Fruit fly (Drosophila melanogaster): ENCODE measurements around the gene tna.

The tna gene

dm6 chr3L:10870087-10870486 lies 34.8 kb downstream of the tna start:
- TF ChIP-seq h (optimal IDR thresholded peaks at IDR 0.05) (no peak), Sin3A (optimal IDR thresholded peaks at IDR 0.05) (no peak), Myc (optimal IDR thresholded peaks at IDR 0.05) (no peak), ttk (optimal IDR thresholded peaks at IDR 0.05) (no peak), psq (optimal IDR thresholded peaks at IDR 0.05) (no peak), insv (optimal IDR thresholded peaks at IDR 0.05) (no peak)

dm6 chr3L:10871534-10871933 lies 36.2 kb downstream of the tna start:
- TF ChIP-seq h (optimal IDR thresholded peaks at IDR 0.05): no peak
- TF ChIP-seq Sin3A (optimal IDR thresholded peaks at IDR 0.05): no peak
- no peak for TF ChIP-seq ttk (optimal IDR thresholded peaks at IDR 0.05)
- TF ChIP-seq psq (optimal IDR thresholded peaks at IDR 0.05): no peak
- TF ChIP-seq insv (optimal IDR thresholded peaks at IDR 0.05): no peak
- no peak for TF ChIP-seq Myc (optimal IDR thresholded peaks at IDR 0.05)

dm6 chr3L:10876036-10876435 lies 40.7 kb downstream of the tna start:
- TF ChIP-seq psq (optimal IDR thresholded peaks at IDR 0.05) (no peak), insv (optimal IDR thresholded peaks at IDR 0.05) (no peak), Myc (optimal IDR thresholded peaks at IDR 0.05) (no peak), h (optimal IDR thresholded peaks at IDR 0.05) (no peak), ttk (optimal IDR thresholded peaks at IDR 0.05) (no peak), Sin3A (optimal IDR thresholded peaks at IDR 0.05) (no peak)

- TF ChIP-seq Sin3A (optimal IDR thresholded peaks at IDR 0.05): no peak
- TF ChIP-seq psq (optimal IDR thresholded peaks at IDR 0.05): no peak
- no peak for TF ChIP-seq ttk (optimal IDR thresholded peaks at IDR 0.05)
- no peak for TF ChIP-seq h (optimal IDR thresholded peaks at IDR 0.05)
- TF ChIP-seq insv (optimal IDR thresholded peaks at IDR 0.05): no peak
- no peak for TF ChIP-seq Myc (optimal IDR thresholded peaks at IDR 0.05)
Observed at dm6 chr3L:10878842-10879241, 43.5 kb downstream of the tna start, which contains the start of the genes CG6418 and Blos4. CG6418 (minus strand) TSS chr3L:10879037. Blos4 (plus strand) TSS chr3L:10879085.

dm6 chr3L:10882336-10883040 lies 47.2 kb downstream of the tna start, which contains the start of the genes CG6409 and galla-2:
CG6409 (minus strand) TSS chr3L:10882386.
galla-2 (plus strand) TSS chr3L:10882890.
- TF ChIP-seq Sin3A (optimal IDR thresholded peaks at IDR 0.05): no peak
- no peak for TF ChIP-seq Myc (optimal IDR thresholded peaks at IDR 0.05)
- TF ChIP-seq insv (optimal IDR thresholded peaks at IDR 0.05): no peak
- TF ChIP-seq psq (optimal IDR thresholded peaks at IDR 0.05): no peak

- TF ChIP-seq psq (optimal IDR thresholded peaks at IDR 0.05) (no peak), Myc (optimal IDR thresholded peaks at IDR 0.05) (no peak), ttk (optimal IDR thresholded peaks at IDR 0.05) (no peak), h (optimal IDR thresholded peaks at IDR 0.05) (no peak), Sin3A (optimal IDR thresholded peaks at IDR 0.05) (no peak)
Observed at dm6 chr3L:10885711-10886272, 50.5 kb downstream of the tna start.

dm6 chr3L:10886371-10886770 lies 51.0 kb downstream of the tna start, which contains the start of gene OXA1L:
OXA1L (minus strand) TSS chr3L:10886471.
- no peak for TF ChIP-seq ttk (optimal IDR thresholded peaks at IDR 0.05)

dm6 chr3L:10889000-10889691 lies 53.8 kb downstream of the tna start:
- no peak for TF ChIP-seq Myc (optimal IDR thresholded peaks at IDR 0.05)
- TF ChIP-seq psq (optimal IDR thresholded peaks at IDR 0.05): no peak
- no peak for TF ChIP-seq insv (optimal IDR thresholded peaks at IDR 0.05)
- no peak for TF ChIP-seq h (optimal IDR thresholded peaks at IDR 0.05)
- TF ChIP-seq Sin3A (optimal IDR thresholded peaks at IDR 0.05): no peak
- no peak for TF ChIP-seq ttk (optimal IDR thresholded peaks at IDR 0.05)

dm6 chr3L:10889692-10890089 lies 54.4 kb downstream of the tna start, which contains the start of gene Cpr67Fa1:
Cpr67Fa1 (plus strand) TSS chr3L:10889990.
- TF ChIP-seq h (optimal IDR thresholded peaks at IDR 0.05) (no peak), Sin3A (optimal IDR thresholded peaks at IDR 0.05) (no peak)

dm6 chr3L:10891414-10891813 lies 56.1 kb downstream of the tna start, which contains the start of gene Cpr67Fa2:
Cpr67Fa2 (plus strand) TSS chr3L:10891714.
- no peak for TF ChIP-seq Myc (optimal IDR thresholded peaks at IDR 0.05)
- TF ChIP-seq ttk (optimal IDR thresholded peaks at IDR 0.05): no peak
- TF ChIP-seq Sin3A (optimal IDR thresholded peaks at IDR 0.05): no peak
- no peak for TF ChIP-seq psq (optimal IDR thresholded peaks at IDR 0.05)
- no peak for TF ChIP-seq h (optimal IDR thresholded peaks at IDR 0.05)
- TF ChIP-seq insv (optimal IDR thresholded peaks at IDR 0.05): no peak

dm6 chr3L:10893156-10893784 lies 57.9 kb downstream of the tna start:
- TF ChIP-seq insv (optimal IDR thresholded peaks at IDR 0.05) (no peak), h (optimal IDR thresholded peaks at IDR 0.05) (no peak), Myc (optimal IDR thresholded peaks at IDR 0.05) (no peak), psq (optimal IDR thresholded peaks at IDR 0.05) (no peak), Sin3A (optimal IDR thresholded peaks at IDR 0.05) (no peak), ttk (optimal IDR thresholded peaks at IDR 0.05) (no peak)

- TF ChIP-seq Sin3A (optimal IDR thresholded peaks at IDR 0.05): no peak
- no peak for TF ChIP-seq insv (optimal IDR thresholded peaks at IDR 0.05)
- no peak for TF ChIP-seq psq (optimal IDR thresholded peaks at IDR 0.05)
- no peak for TF ChIP-seq Myc (optimal IDR thresholded peaks at IDR 0.05)
Observed at dm6 chr3L:10894159-10894558, 58.8 kb downstream of the tna start, which contains the start of gene Cpr67Fb. Cpr67Fb (plus strand) TSS chr3L:10894173.
